Worm (Caenorhabditis elegans): ENCODE data around the gene str-246.

Gene str-246

ce11 chrIII:11123844-11124243, 46.3 kb downstream of the str-246 start:
- TF ChIP-seq pes-1 (GFP tag; IDR thresholded peaks at IDR 0.05), result peak; percentile 62; the same call in 1 of the 2 replicates
- TF ChIP-seq scrt-1 (GFP tag; IDR thresholded peaks at IDR 0.05), result 0 out of 2 replicates have a peak, but pooled peaks have one; percentile 8
- no peak for TF ChIP-seq ets-7 (tag; optimal IDR thresholded peaks at IDR 0.05)
- TF ChIP-seq ama-1 (optimal IDR thresholded peaks at IDR 0.05), result peak; percentile 38
- no peak for TF ChIP-seq tbx-37 (GFP tag; conservative IDR thresholded peaks at IDR 0.05)

- TF ChIP-seq tra-4 (tag; optimal IDR thresholded peaks at IDR 0.05), result no peak
- TF ChIP-seq hmg-4 (GFP tag; optimal IDR thresholded peaks at IDR 0.05), result no peak
- no peak for TF ChIP-seq B0310.2 (tag; optimal IDR thresholded peaks at IDR 0.05)
- no peak for TF ChIP-seq tbx-37 (GFP tag; conservative IDR thresholded peaks at IDR 0.05)
- TF ChIP-seq flt-1 (GFP tag; IDR thresholded peaks at IDR 0.05), result no peak
- TF ChIP-seq hnd-1 (tag; optimal IDR thresholded peaks at IDR 0.05), result no peak
- TF ChIP-seq ama-1 (optimal IDR thresholded peaks at IDR 0.05), result no peak
- TF ChIP-seq tbx-11 (GFP tag; IDR thresholded peaks at IDR 0.05), result no peak
- no peak for TF ChIP-seq ets-7 (tag; optimal IDR thresholded peaks at IDR 0.05)
- TF ChIP-seq F13C5.2 (tag; optimal IDR thresholded peaks at IDR 0.05), result no peak
- TF ChIP-seq aly-1 (tag; optimal IDR thresholded peaks at IDR 0.05), result no peak
- no peak for TF ChIP-seq scrt-1 (GFP tag; IDR thresholded peaks at IDR 0.05)
- no peak for TF ChIP-seq pes-1 (GFP tag; IDR thresholded peaks at IDR 0.05)
- no peak for TF ChIP-seq ceh-13 (GFP tag; optimal IDR thresholded peaks at IDR 0.05)
Measured at ce11 chrIII:11127528-11127927, 50.0 kb downstream of the str-246 start, which contains the start of gene Y48A6C.8. Y48A6C.8 (minus strand) TSS chrIII:11127628.
